Fruit fly (Drosophila melanogaster) whole organism, embryonic: ENCODE results near the gene LSm3.

Experiments
- Asciz ChIP-seq: fragments of 200-800 bp; sonication (Bioruptor generic); optimal IDR thresholded peaks from 2 replicates; lab custom pipeline; 2017; ENCODE audit warnings: missing biosample characterization, mild to moderate bottlenecking, missing genetic modification characterization, missing genetic modification reagents
- B-H1 ChIP-seq: fragments of 200-800 bp; sonication (Bioruptor generic); IDR thresholded peaks from 3 replicates; pipeline ENCODE4 v1.3.6; 2022; ENCODE audit warnings: missing biosample characterization, missing genetic modification characterization
- B-H2 ChIP-seq: fragments of 200-800 bp; sonication (Bioruptor generic); optimal IDR thresholded peaks from 2 replicates; lab custom pipeline; 2018; ENCODE audit warnings: missing biosample characterization, mild to moderate bottlenecking, missing genetic modification characterization
- Bdp1 ChIP-seq: fragments of 200-800 bp; sonication (Bioruptor generic); optimal IDR thresholded peaks from 3 replicates; lab custom pipeline; 2016; ENCODE audit warnings: missing biosample characterization, missing genetic modification characterization
- CG10147 ChIP-seq: fragments of 200-800 bp; sonication (Bioruptor generic); optimal IDR thresholded peaks from 2 replicates; lab custom pipeline; 2019; ENCODE audit warnings: missing biosample characterization, mild to moderate bottlenecking, missing genetic modification characterization, moderate library complexity
- CG10979 ChIP-seq: fragments of 200-800 bp; sonication (Bioruptor generic); optimal IDR thresholded peaks from 2 replicates; lab custom pipeline; 2018; ENCODE audit warnings: missing biosample characterization, mild to moderate bottlenecking, missing genetic modification characterization, moderate library complexity
- CG12071 ChIP-seq: fragments of 200-800 bp; sonication (Bioruptor generic); optimal IDR thresholded peaks from 3 replicates; lab custom pipeline; 2018; ENCODE audit warnings: missing biosample characterization, mild to moderate bottlenecking, missing genetic modification characterization
- CG1233 ChIP-seq: fragments of 200-800 bp; sonication (Bioruptor generic); optimal IDR thresholded peaks from 4 replicates; lab custom pipeline; 2018; ENCODE audit warnings: missing biosample characterization, mild to moderate bottlenecking, missing genetic modification characterization
- CG14860 ChIP-seq: fragments of 200-800 bp; sonication (Bioruptor generic); IDR thresholded peaks from 3 replicates; pipeline ENCODE4 v1.3.6; 2022; ENCODE audit warnings: missing biosample characterization, missing genetic modification characterization; ENCODE audit not compliant: partially characterized antibody
- CG16863 ChIP-seq: fragments of 200-800 bp; sonication (Bioruptor generic); optimal IDR thresholded peaks from 3 replicates; lab custom pipeline; 2016; ENCODE audit warnings: missing biosample characterization, missing genetic modification characterization
- CG17385 ChIP-seq: fragments of 200-800 bp; sonication (Bioruptor generic); optimal IDR thresholded peaks from 3 replicates; lab custom pipeline; 2018; ENCODE audit warnings: missing biosample characterization, mild to moderate bottlenecking, missing genetic modification characterization
- CG2875 ChIP-seq: fragments of 200-800 bp; sonication (Bioruptor generic); optimal IDR thresholded peaks from 2 replicates; lab custom pipeline; 2017; ENCODE audit warnings: missing biosample characterization, mild to moderate bottlenecking, missing genetic modification characterization, missing genetic modification reagents
- CG3281 ChIP-seq: fragments of 200-800 bp; sonication (Bioruptor generic); optimal IDR thresholded peaks from 3 replicates; lab custom pipeline; 2017; ENCODE audit warnings: missing biosample characterization, mild to moderate bottlenecking, missing genetic modification characterization
- CG4404 ChIP-seq: fragments of 200-800 bp; sonication (Bioruptor generic); IDR thresholded peaks from 2 replicates; pipeline ENCODE4 v1.3.6; 2022; ENCODE audit warnings: missing biosample characterization, missing genetic modification characterization
- CG4820 ChIP-seq: fragments of 200-800 bp; sonication (Bioruptor generic); optimal IDR thresholded peaks from 3 replicates; lab custom pipeline; 2016; ENCODE audit warnings: missing biosample characterization, missing genetic modification characterization
- CG5180 ChIP-seq: fragments of 200-800 bp; sonication (Bioruptor generic); optimal IDR thresholded peaks from 3 replicates; lab custom pipeline; 2017; ENCODE audit warnings: missing biosample characterization, missing genetic modification characterization, mild to moderate bottlenecking, moderate library complexity, missing genetic modification reagents
- CG7372 ChIP-seq: fragments of 200-800 bp; sonication (Bioruptor generic); IDR thresholded peaks from 2 replicates; pipeline ENCODE4 v1.3.6; 2022; ENCODE audit warnings: missing biosample characterization, missing genetic modification characterization
- CG7786 ChIP-seq: fragments of 200-800 bp; sonication (Bioruptor generic); optimal IDR thresholded peaks from 2 replicates; lab custom pipeline; 2016; ENCODE audit warnings: missing biosample characterization, missing genetic modification characterization
- CG7928 ChIP-seq: fragments of 200-800 bp; sonication (Bioruptor generic); optimal IDR thresholded peaks from 2 replicates; lab custom pipeline; 2017; ENCODE audit warnings: missing biosample characterization, mild to moderate bottlenecking, missing genetic modification characterization
- CG8290 ChIP-seq, 3 experiments: fragments of 200-800 bp; sonication (Bioruptor generic); optimal IDR thresholded peaks; 2 replicates each; lab custom pipeline; 2016 to 2019; ENCODE audit warnings: missing biosample characterization in 3 of 3, missing genetic modification characterization in 3 of 3, mild to moderate bottlenecking in 2 of 3, moderate library complexity in 1 of 3
- CG9609 ChIP-seq: fragments of 200-800 bp; sonication (Bioruptor generic); optimal IDR thresholded peaks from 3 replicates; lab custom pipeline; 2016; ENCODE audit warnings: missing biosample characterization, missing genetic modification characterization
- CHES-1-like ChIP-seq: fragments of 200-800 bp; sonication (Bioruptor generic); optimal IDR thresholded peaks from 2 replicates; lab custom pipeline; 2016; ENCODE audit warnings: missing biosample characterization, missing genetic modification characterization
- CTCF ChIP-seq: fragments of 200-800 bp; sonication (Bioruptor generic); optimal IDR thresholded peaks from 2 replicates; lab custom pipeline; 2017; ENCODE audit warnings: missing biosample characterization, mild to moderate bottlenecking, missing genetic modification characterization, moderate library complexity
- CoRest ChIP-seq: fragments of 200-800 bp; sonication (Bioruptor generic); optimal IDR thresholded peaks from 3 replicates; lab custom pipeline; 2018; ENCODE audit warnings: missing biosample characterization, mild to moderate bottlenecking, missing genetic modification characterization, moderate library complexity
- E2f1 ChIP-seq: fragments of 200-800 bp; sonication (Bioruptor generic); IDR thresholded peaks from 2 replicates; pipeline ENCODE4 v1.3.6; 2022; ENCODE audit warnings: missing biosample characterization, missing genetic modification characterization
- Fer3 ChIP-seq: fragments of 200-800 bp; sonication (Bioruptor generic); optimal IDR thresholded peaks from 2 replicates; lab custom pipeline; 2018; ENCODE audit warnings: missing biosample characterization, mild to moderate bottlenecking, missing genetic modification characterization, moderate library complexity
- GATAe ChIP-seq: fragments of 200-800 bp; sonication (Bioruptor generic); conservative IDR thresholded peaks from 2 replicates; pipeline ENCODE4 v1.3.6; 2022; ENCODE audit warnings: missing biosample characterization, missing genetic modification characterization
- H2.0 ChIP-seq: fragments of 200-800 bp; sonication (Bioruptor generic); IDR thresholded peaks from 2 replicates; pipeline ENCODE4 v1.3.6; 2022; ENCODE audit warnings: missing biosample characterization, missing genetic modification characterization
- Hr3 ChIP-seq: fragments of 200-800 bp; sonication (Bioruptor generic); optimal IDR thresholded peaks from 3 replicates; lab custom pipeline; 2016; ENCODE audit warnings: missing biosample characterization, missing genetic modification characterization
- NC2β ChIP-seq: fragments of 200-800 bp; sonication (Bioruptor generic); optimal IDR thresholded peaks from 2 replicates; lab custom pipeline; 2016; ENCODE audit warnings: missing biosample characterization, missing genetic modification characterization
- NfI ChIP-seq: fragments of 200-800 bp; sonication (Bioruptor generic); optimal IDR thresholded peaks from 3 replicates; lab custom pipeline; 2018; ENCODE audit warnings: missing biosample characterization, mild to moderate bottlenecking, missing genetic modification characterization, moderate library complexity
- Spps ChIP-seq: fragments of 200-800 bp; sonication (Bioruptor generic); optimal IDR thresholded peaks from 2 replicates; lab custom pipeline; 2018; ENCODE audit warnings: missing biosample characterization, mild to moderate bottlenecking, missing genetic modification characterization
- ap ChIP-seq: fragments of 200-800 bp; sonication (Bioruptor generic); IDR thresholded peaks from 2 replicates; pipeline ENCODE4 v1.3.6; 2022; ENCODE audit warnings: missing biosample characterization, missing genetic modification characterization
- bowl ChIP-seq: fragments of 200-800 bp; sonication (Bioruptor generic); IDR thresholded peaks from 2 replicates; pipeline ENCODE4 v1.3.6; 2022; ENCODE audit warnings: missing biosample characterization, missing genetic modification characterization
- crol ChIP-seq: fragments of 200-800 bp; sonication (Bioruptor generic); IDR thresholded peaks from 2 replicates; pipeline ENCODE4 v1.3.6; 2022; ENCODE audit warnings: missing biosample characterization, missing genetic modification characterization
- cwo ChIP-seq: fragments of 200-800 bp; sonication (Bioruptor generic); optimal IDR thresholded peaks from 3 replicates; lab custom pipeline; 2017; ENCODE audit warnings: missing biosample characterization, missing genetic modification characterization, mild to moderate bottlenecking, moderate library complexity, missing genetic modification reagents
- gcm2 ChIP-seq: fragments of 200-800 bp; sonication (Bioruptor generic); optimal IDR thresholded peaks from 2 replicates; lab custom pipeline; 2016; ENCODE audit warnings: missing biosample characterization, missing genetic modification characterization
- gem ChIP-seq: fragments of 200-800 bp; sonication (Bioruptor generic); optimal IDR thresholded peaks from 2 replicates; lab custom pipeline; 2019; ENCODE audit warnings: missing biosample characterization, mild to moderate bottlenecking, missing genetic modification characterization, moderate library complexity
- hth ChIP-seq: fragments of >200 bp; optimal IDR thresholded peaks from 2 replicates; lab custom pipeline; 2017; ENCODE audit warnings: inconsistent platforms
- insv ChIP-seq, 2 experiments: fragments of 200-800 bp; sonication (Bioruptor generic); optimal IDR thresholded peaks; 3 replicates each; lab custom pipeline; 2016 to 2018; ENCODE audit warnings: missing biosample characterization in 2 of 2, missing genetic modification characterization in 2 of 2
- lov ChIP-seq, 2 experiments: fragments of 200-800 bp in 1 of 2; fragments of >200 bp in 1 of 2; sonication (Bioruptor generic) in 1 of 2; IDR thresholded peaks in 1 of 2; optimal IDR thresholded peaks in 1 of 2; 2 replicates in 1 of 2; 3 replicates in 1 of 2; pipeline versions ENCODE4 v1.3.6 to Lab custom; 2017 to 2022; ENCODE audit warnings: missing biosample characterization in 1 of 2, missing genetic modification characterization in 1 of 2
- nerfin-2 ChIP-seq: fragments of 200-800 bp; sonication (Bioruptor generic); IDR thresholded peaks from 2 replicates; pipeline ENCODE4 v1.3.6; 2022; ENCODE audit warnings: missing biosample characterization, missing genetic modification characterization; ENCODE audit not compliant: partially characterized antibody
- pan ChIP-seq, 4 experiments: fragments of >200 bp in 3 of 4; fragments of 200-800 bp in 1 of 4; sonication (Bioruptor generic) in 1 of 4; optimal IDR thresholded peaks in 3 of 4; IDR thresholded peaks in 1 of 4; 2 replicates each; pipeline versions ENCODE4 v1.3.6 to Lab custom; 2017 to 2022; ENCODE audit warnings: missing biosample characterization in 2 of 4, missing genetic modification characterization in 2 of 4, mixed read lengths in 1 of 4
- rib ChIP-seq: fragments of 200-800 bp; sonication (Bioruptor generic); IDR thresholded peaks from 2 replicates; pipeline ENCODE4 v1.3.6; 2022; ENCODE audit warnings: missing biosample characterization, missing genetic modification characterization
- ro ChIP-seq: fragments of 200-800 bp; sonication (Bioruptor generic); IDR thresholded peaks from 2 replicates; pipeline ENCODE4 v1.3.6; 2022; ENCODE audit warnings: missing biosample characterization, missing genetic modification characterization
- tio ChIP-seq: fragments of 200-800 bp; sonication (Bioruptor generic); optimal IDR thresholded peaks from 2 replicates; lab custom pipeline; 2017; ENCODE audit warnings: missing biosample characterization, missing genetic modification characterization, inconsistent platforms
- vvl ChIP-seq: fragments of 200-800 bp; sonication (Bioruptor generic); IDR thresholded peaks from 2 replicates; pipeline ENCODE4 v1.3.6; 2022; ENCODE audit warnings: missing biosample characterization, missing genetic modification characterization
- yki ChIP-seq: fragments of >200 bp; optimal IDR thresholded peaks from 3 replicates; lab custom pipeline; 2018

LSm3 gene

DNA sequence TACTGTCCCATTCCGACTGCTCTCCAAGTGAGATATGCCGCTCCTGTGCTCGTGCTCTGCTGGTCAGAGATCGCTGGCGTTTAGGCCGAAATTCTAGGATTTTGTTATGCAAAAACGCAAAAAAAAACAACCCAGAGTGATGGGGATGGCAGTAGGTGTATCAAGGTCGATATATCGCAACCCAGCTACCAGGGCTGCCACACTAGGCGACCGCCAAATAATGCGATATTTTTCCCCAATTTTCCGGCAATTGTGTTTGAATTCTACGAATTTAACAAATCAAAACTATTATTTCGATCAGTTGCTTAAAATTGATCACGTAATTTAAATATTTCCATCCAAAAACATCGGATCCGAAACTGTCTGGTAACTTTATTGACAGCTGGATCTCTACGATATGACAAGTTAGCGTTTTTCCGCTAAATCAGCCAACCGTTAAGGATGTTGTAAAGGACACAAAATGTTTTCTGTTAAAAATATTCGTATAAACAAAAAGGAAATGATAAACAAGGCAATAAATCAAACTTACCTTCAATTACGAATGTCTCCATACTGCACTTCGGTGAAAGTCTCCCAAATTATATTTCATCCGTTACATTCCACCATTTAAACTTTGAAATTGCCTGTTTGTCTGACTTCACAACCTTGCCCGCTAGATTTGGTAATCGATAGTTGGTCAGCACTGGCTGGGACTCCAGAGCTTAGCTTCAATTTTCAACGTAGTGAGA is 41.6 kb downstream of the LSm3 start, which contains the start of gene spas (continued):
- TF ChIP-seq nerfin-2 (GFP tag; lab: Robert Waterston, UW): peak; percentile 58; the same call in 1 of the 2 replicates
- TF ChIP-seq GATAe (GFP tag; lab: Robert Waterston, UW): no peak
- no peak for TF ChIP-seq CG5180 (GFP tag; lab: Kevin White, UChicago)
- TF ChIP-seq Bdp1 (GFP tag; lab: Kevin White, UChicago): peak; percentile 65
- peak; percentile 26 for TF ChIP-seq CG17385 (GFP tag; lab: Kevin White, UChicago)
- TF ChIP-seq CTCF (GFP tag; lab: Kevin White, UChicago): no peak
- TF ChIP-seq yki: no peak
- TF ChIP-seq CG9609 (GFP tag; lab: Kevin White, UChicago): peak; percentile 81
- peak; percentile 50 for TF ChIP-seq CG3281
- TF ChIP-seq CG2875 (GFP tag; lab: Kevin White, UChicago): no peak
- peak; percentile 69 for TF ChIP-seq NfI (GFP tag; lab: Kevin White, UChicago)
- no peak for TF ChIP-seq NC2β (GFP tag; lab: Kevin White, UChicago)
- peak; percentile 49 for TF ChIP-seq CG7372
- TF ChIP-seq CG10979 (tag; lab: Kevin White, UChicago): peak; percentile 46
- peak; percentile 48 for TF ChIP-seq CG1233 (GFP tag; lab: Kevin White, UChicago)
- TF ChIP-seq CG12071: no peak
- TF ChIP-seq CG14860 (GFP tag; lab: Robert Waterston, UW): peak; percentile 92
- peak; percentile 82 for TF ChIP-seq Hr3
- no peak for TF ChIP-seq insv (GFP tag; optimal IDR thresholded peaks at IDR 0.05; lab: Kevin White, UChicago)
- TF ChIP-seq pan (optimal IDR thresholded peaks at IDR 0.05; lab: Kevin White, UChicago): no peak
- TF ChIP-seq pan (GFP tag; optimal IDR thresholded peaks at IDR 0.05 in 1 of 2, IDR thresholded peaks at IDR 0.05 in 1 of 2): peak in 1 of 2 experiments; percentile 67
- TF ChIP-seq CG10147 (GFP tag; lab: Kevin White, UChicago): no peak
- no peak for TF ChIP-seq Asciz
- peak; percentile 15; the same call in 1 of the 2 replicates for TF ChIP-seq ro (GFP tag; lab: Robert Waterston, UW)
- peak; percentile 90 for TF ChIP-seq CG7928 (GFP tag; lab: Kevin White, UChicago)
- no peak for TF ChIP-seq bowl (GFP tag; lab: Robert Waterston, UW)
- TF ChIP-seq cwo (GFP tag; lab: Kevin White, UChicago): no peak
- TF ChIP-seq lov (optimal IDR thresholded peaks at IDR 0.05; lab: Kevin White, UChicago): no peak
- TF ChIP-seq lov (GFP tag; IDR thresholded peaks at IDR 0.05; lab: Robert Waterston, UW): peak; percentile 66; the same call in 1 of the 3 replicates
- TF ChIP-seq CG8290 (GFP tag; optimal IDR thresholded peaks at IDR 0.05; lab: Kevin White, UChicago): peak; percentile 73
- TF ChIP-seq CG8290 (tag; optimal IDR thresholded peaks at IDR 0.05; lab: Kevin White, UChicago): peak in 1 of 2 experiments; percentile 83
- TF ChIP-seq gcm2: no peak
- peak; percentile 77 for TF ChIP-seq CHES-1-like
- peak; percentile 57; the same call in 1 of the 2 replicates for TF ChIP-seq H2.0 (GFP tag; lab: Robert Waterston, UW)
- no peak for TF ChIP-seq hth (lab: Kevin White, UChicago)
- TF ChIP-seq ap: peak; percentile 69; the same call in 1 of the 2 replicates
- peak; percentile 81 for TF ChIP-seq CoRest (tag; lab: Kevin White, UChicago)
- TF ChIP-seq tio (GFP tag; lab: Kevin White, UChicago): no peak
- TF ChIP-seq CG4820: peak; percentile 58
- peak; percentile 46 for TF ChIP-seq Fer3 (tag; lab: Kevin White, UChicago)
- TF ChIP-seq vvl (GFP tag; lab: Robert Waterston, UW): peak; percentile 81
- TF ChIP-seq E2f1 (GFP tag; lab: Robert Waterston, UW): peak; percentile 56
- peak; percentile 80 for TF ChIP-seq gem (tag; lab: Kevin White, UChicago)
- TF ChIP-seq crol (GFP tag; lab: Robert Waterston, UW): no peak; the same call in 1 of the 2 replicates
- peak; percentile 29 for TF ChIP-seq B-H2
- peak; percentile 77 for TF ChIP-seq CG16863 (GFP tag; lab: Kevin White, UChicago)
- TF ChIP-seq Spps (tag; lab: Kevin White, UChicago): peak; percentile 7
- TF ChIP-seq CG4404 (GFP tag; lab: Robert Waterston, UW): peak; percentile 81
- TF ChIP-seq rib (GFP tag; lab: Robert Waterston, UW): peak; percentile 79
- TF ChIP-seq B-H1 (GFP tag; lab: Robert Waterston, UW): peak; percentile 60; the same call in 1 of the 3 replicates
- TF ChIP-seq CG7786 (GFP tag; lab: Kevin White, UChicago): peak; percentile 78
